Fruit fly (Drosophila melanogaster): ENCODE measurements around the gene CG46468.

CG46468 gene

dm6 chr2L:9509653-9510052 is 55.6 kb downstream of the CG46468 start (continued):
- TF ChIP-seq Six4 (GFP tag; optimal IDR thresholded peaks at IDR 0.05) (no peak), nom (GFP tag; optimal IDR thresholded peaks at IDR 0.05) (no peak), CG10979 (tag; optimal IDR thresholded peaks at IDR 0.05) (no peak), CG15011 (GFP tag; optimal IDR thresholded peaks at IDR 0.05) (peak; percentile 46), sd (tag; optimal IDR thresholded peaks at IDR 0.05) (no peak), bsh (GFP tag; optimal IDR thresholded peaks at IDR 0.05) (no peak), sob (GFP tag; IDR thresholded peaks at IDR 0.05) (peak; percentile 40; the same call in 1 of the 2 replicates), Mes4 (GFP tag; optimal IDR thresholded peaks at IDR 0.05) (no peak), CG17568 (GFP tag; optimal IDR thresholded peaks at IDR 0.05) (no peak), slbo (GFP tag; IDR thresholded peaks at IDR 0.05) (no peak), HLH4C (GFP tag; IDR thresholded peaks at IDR 0.05; ENCODE audit: partially characterized antibody) (no peak), btn (GFP tag; optimal IDR thresholded peaks at IDR 0.05) (no peak), Adf1 (GFP tag; IDR thresholded peaks at IDR 0.05) (no peak; the same call in 1 of the 2 replicates), Rfx (GFP tag; IDR thresholded peaks at IDR 0.05) (peak; percentile 51; the same call in 1 of the 2 replicates), CG16779 (GFP tag; IDR thresholded peaks at IDR 0.05) (no peak), oc (tag; optimal IDR thresholded peaks at IDR 0.05) (no peak), CoRest (tag; optimal IDR thresholded peaks at IDR 0.05) (peak; percentile 4), Spps (tag; optimal IDR thresholded peaks at IDR 0.05) (no peak), her (GFP tag; optimal IDR thresholded peaks at IDR 0.05) (no peak), gsb-n (tag; optimal IDR thresholded peaks at IDR 0.05) (no peak), gt (GFP tag; IDR thresholded peaks at IDR 0.05) (no peak), zfh2 (GFP tag; optimal IDR thresholded peaks at IDR 0.05) (no peak), en (GFP tag; optimal IDR thresholded peaks at IDR 0.05) (no peak), Hsf (GFP tag; optimal IDR thresholded peaks at IDR 0.05) (no peak), CG3163 (GFP tag; optimal IDR thresholded peaks at IDR 0.05) (no peak), CG8281 (tag; optimal IDR thresholded peaks at IDR 0.05) (no peak), nmo (GFP tag; optimal IDR thresholded peaks at IDR 0.05) (no peak), CTCF (GFP tag; optimal IDR thresholded peaks at IDR 0.05) (no peak), CG11723 (GFP tag; optimal IDR thresholded peaks at IDR 0.05) (no peak), CG12659 (GFP tag; optimal IDR thresholded peaks at IDR 0.05) (no peak), CG16813 (GFP tag; IDR thresholded peaks at IDR 0.05; ENCODE audit: partially characterized antibody) (no peak), CG16863 (GFP tag; optimal IDR thresholded peaks at IDR 0.05) (no peak), CG7987 (GFP tag; optimal IDR thresholded peaks at IDR 0.05) (peak; percentile 48), wek (GFP tag; optimal IDR thresholded peaks at IDR 0.05) (no peak), toy (GFP tag; IDR thresholded peaks at IDR 0.05) (no peak), exex (tag; optimal IDR thresholded peaks at IDR 0.05) (no peak), CG31224 (GFP tag; IDR thresholded peaks at IDR 0.05) (no peak), gce (GFP tag; IDR thresholded peaks at IDR 0.05) (no peak), CG18599 (GFP tag; optimal IDR thresholded peaks at IDR 0.05) (peak; percentile 48), tx (GFP tag; optimal IDR thresholded peaks at IDR 0.05) (no peak), da (GFP tag; optimal IDR thresholded peaks at IDR 0.05) (no peak), pum (GFP tag; optimal IDR thresholded peaks at IDR 0.05) (no peak), Dad (GFP tag; optimal IDR thresholded peaks at IDR 0.05) (no peak), CG12942 (GFP tag; optimal IDR thresholded peaks at IDR 0.05) (no peak), sim (GFP tag; IDR thresholded peaks at IDR 0.05) (no peak), CG13296 (GFP tag; optimal IDR thresholded peaks at IDR 0.05) (peak; percentile 77), vvl (GFP tag; IDR thresholded peaks at IDR 0.05) (no peak), CG34376 (GFP tag; optimal IDR thresholded peaks at IDR 0.05) (peak; percentile 26), ci (GFP tag; IDR thresholded peaks at IDR 0.05) (no peak), Usf (GFP tag; optimal IDR thresholded peaks at IDR 0.05) (no peak), CG4854 (GFP tag; optimal IDR thresholded peaks at IDR 0.05) (peak; percentile 16), CG12219 (GFP tag; optimal IDR thresholded peaks at IDR 0.05) (peak; percentile 4)
